Worm (Caenorhabditis elegans) whole organism, L1 larva: ENCODE data around the gene Y50E8A.1.

Experiments used
- C34B4.2 ChIP-seq: sonication (generic microtip); optimal IDR thresholded peaks from 2 replicates; lab custom pipeline; 2017; ENCODE audit warnings: mild to moderate bottlenecking, missing genetic modification characterization, missing compliant biosample characterization
- aha-1 ChIP-seq: fragments of 150-350 bp; optimal IDR thresholded peaks from 2 replicates; lab custom pipeline; 2014; ENCODE audit warnings: missing biosample characterization, missing genetic modification characterization
- alr-1 ChIP-seq: fragments of 200-800 bp; sonication (Bioruptor generic); optimal IDR thresholded peaks from 2 replicates; lab custom pipeline; 2018; ENCODE audit warnings: borderline replicate concordance, mild to moderate bottlenecking, missing genetic modification characterization, missing compliant biosample characterization
- aly-2 ChIP-seq: fragments of 150-350 bp; optimal IDR thresholded peaks from 2 replicates; lab custom pipeline; 2014; ENCODE audit warnings: missing biosample characterization, missing genetic modification characterization
- ama-1 ChIP-seq: fragments of 150-350 bp; optimal IDR thresholded peaks from 2 replicates; lab custom pipeline; 2014
- blmp-1 ChIP-seq: fragments of 150-350 bp; optimal IDR thresholded peaks from 2 replicates; lab custom pipeline; 2014; ENCODE audit warnings: missing biosample characterization, missing genetic modification characterization
- ceh-90 ChIP-seq: sonication (generic microtip); optimal IDR thresholded peaks from 2 replicates; lab custom pipeline; 2016; ENCODE audit warnings: missing genetic modification characterization, missing compliant biosample characterization
- ces-1 ChIP-seq: fragments of 150-350 bp; optimal IDR thresholded peaks from 2 replicates; lab custom pipeline; 2014; ENCODE audit warnings: missing biosample characterization, missing genetic modification reagents, missing genetic modification characterization
- dpl-1 ChIP-seq, 3 experiments: fragments of 150-350 bp in 2 of 3; sonication (generic microtip) in 1 of 3; optimal IDR thresholded peaks; 2 replicates each; lab custom pipeline; 2014 to 2017; ENCODE audit warnings: missing biosample characterization in 3 of 3, missing genetic modification characterization in 3 of 3, missing genetic modification reagents in 3 of 3
- efl-1 ChIP-seq, 4 experiments: fragments of 150-350 bp; optimal IDR thresholded peaks in 3 of 4; peaks in 1 of 4; 1 replicate in 1 of 4; 2 replicates in 3 of 4; lab custom pipeline; 2014; ENCODE audit warnings: missing biosample characterization in 2 of 4, missing genetic modification characterization in 2 of 4, missing genetic modification reagents in 2 of 4
- efl-3 ChIP-seq: fragments of 200-800 bp; sonication (Bioruptor generic); optimal IDR thresholded peaks from 2 replicates; lab custom pipeline; 2018; ENCODE audit warnings: mild to moderate bottlenecking, missing genetic modification characterization, missing compliant biosample characterization
- elt-2 ChIP-seq: sonication (generic microtip); optimal IDR thresholded peaks from 2 replicates; lab custom pipeline; 2016; ENCODE audit warnings: missing genetic modification characterization, mild to moderate bottlenecking, inconsistent platforms, missing compliant biosample characterization, missing genetic modification reagents
- elt-3 ChIP-seq, 6 experiments: fragments of 150-350 bp in 1 of 6; sonication (generic microtip); optimal IDR thresholded peaks; 2 replicates each; lab custom pipeline; 2017 to 2018; ENCODE audit warnings: missing biosample characterization in 6 of 6, missing genetic modification characterization in 6 of 6, inconsistent platforms in 1 of 6
- fkh-8 ChIP-seq: sonication (generic microtip); optimal IDR thresholded peaks from 2 replicates; lab custom pipeline; 2016; ENCODE audit warnings: mild to moderate bottlenecking, missing genetic modification characterization, missing compliant biosample characterization
- fos-1 ChIP-seq: fragments of 150-350 bp; optimal IDR thresholded peaks from 2 replicates; lab custom pipeline; 2014; ENCODE audit warnings: missing biosample characterization, missing genetic modification characterization
- irx-1 ChIP-seq: sonication (generic microtip); optimal IDR thresholded peaks from 2 replicates; lab custom pipeline; 2016; ENCODE audit warnings: missing genetic modification characterization, missing compliant biosample characterization
- isw-1 ChIP-seq: fragments of 200-800 bp; sonication (Bioruptor generic); IDR thresholded peaks from 2 replicates; pipeline ENCODE4 v1.3.6; 2022; ENCODE audit warnings: missing genetic modification characterization, missing compliant biosample characterization
- lin-14 ChIP-seq: fragments of 200-800 bp; sonication (Bioruptor generic); optimal IDR thresholded peaks from 2 replicates; lab custom pipeline; 2018; ENCODE audit warnings: mild to moderate bottlenecking, missing genetic modification characterization, moderate library complexity, missing compliant biosample characterization
- lin-39 ChIP-seq: fragments of 150-350 bp; optimal IDR thresholded peaks from 2 replicates; lab custom pipeline; 2014; ENCODE audit warnings: missing biosample characterization, missing genetic modification reagents, missing genetic modification characterization
- lsy-2 ChIP-seq, 2 experiments: fragments of 150-350 bp; optimal IDR thresholded peaks; 2 replicates each; lab custom pipeline; 2014; ENCODE audit warnings: missing biosample characterization in 2 of 2, missing genetic modification characterization in 2 of 2
- mab-9 ChIP-seq: fragments of 200-800 bp; sonication (Bioruptor generic); IDR thresholded peaks from 2 replicates; pipeline ENCODE4 v1.3.6; 2022; ENCODE audit warnings: missing genetic modification reagents, missing genetic modification characterization, missing compliant biosample characterization
- mdl-1 ChIP-seq, 2 experiments: fragments of 150-350 bp; optimal IDR thresholded peaks; 2 replicates each; lab custom pipeline; 2014 to 2017; ENCODE audit warnings: missing biosample characterization in 2 of 2, missing genetic modification characterization in 2 of 2, inconsistent platforms in 1 of 2
- nhr-12 ChIP-seq: sonication (generic microtip); optimal IDR thresholded peaks from 2 replicates; lab custom pipeline; 2017; ENCODE audit warnings: missing biosample characterization, missing genetic modification characterization
- nhr-19 ChIP-seq: fragments of 200-800 bp; sonication (Bioruptor generic); conservative IDR thresholded peaks from 2 replicates; pipeline ENCODE4 v1.3.6; 2022; ENCODE audit warnings: missing genetic modification characterization, missing compliant biosample characterization
- nhr-20 ChIP-seq: sonication (generic microtip); optimal IDR thresholded peaks from 2 replicates; lab custom pipeline; 2016; ENCODE audit warnings: mild to moderate bottlenecking, missing genetic modification characterization, missing compliant biosample characterization
- nhr-71 ChIP-seq: sonication (generic microtip); optimal IDR thresholded peaks from 2 replicates; lab custom pipeline; 2016; ENCODE audit warnings: mild to moderate bottlenecking, missing genetic modification characterization, moderate library complexity, missing compliant biosample characterization
- nhr-85 ChIP-seq: sonication (generic microtip); peaks from one replicate; lab custom pipeline; 2016; ENCODE audit warnings: missing genetic modification characterization, inconsistent platforms, missing compliant biosample characterization
- pax-3 ChIP-seq: fragments of 200-800 bp; sonication (Bioruptor generic); optimal IDR thresholded peaks from 2 replicates; lab custom pipeline; 2018; ENCODE audit warnings: mild to moderate bottlenecking, missing genetic modification characterization, moderate library complexity, missing compliant biosample characterization
- skn-1 ChIP-seq: fragments of 150-350 bp; optimal IDR thresholded peaks from 2 replicates; lab custom pipeline; 2014; ENCODE audit warnings: missing biosample characterization, missing genetic modification characterization
- snpc-4 ChIP-seq: fragments of 150-350 bp; optimal IDR thresholded peaks from 2 replicates; lab custom pipeline; 2014; ENCODE audit warnings: missing biosample characterization, missing genetic modification characterization
- sup-37 ChIP-seq: fragments of 200-800 bp; sonication (Bioruptor generic); optimal IDR thresholded peaks from 2 replicates; lab custom pipeline; 2018; ENCODE audit warnings: mild to moderate bottlenecking, missing genetic modification characterization, missing compliant biosample characterization
- swsn-7 ChIP-seq: sonication (generic microtip); optimal IDR thresholded peaks from 2 replicates; lab custom pipeline; 2016; ENCODE audit warnings: missing genetic modification characterization, missing compliant biosample characterization
- unc-130 ChIP-seq: fragments of 150-350 bp; optimal IDR thresholded peaks from 2 replicates; lab custom pipeline; 2017; ENCODE audit warnings: missing biosample characterization, missing genetic modification characterization, inconsistent platforms
- unc-62 ChIP-seq: fragments of 150-350 bp; optimal IDR thresholded peaks from 2 replicates; lab custom pipeline; 2014; ENCODE audit warnings: missing biosample characterization, missing genetic modification reagents, missing genetic modification characterization
- unc-98 ChIP-seq: fragments of 200-800 bp; sonication (Bioruptor generic); IDR thresholded peaks from 2 replicates; pipeline ENCODE4 v1.3.6; 2022; ENCODE audit warnings: missing genetic modification characterization, missing compliant biosample characterization
- vab-15 ChIP-seq: sonication (generic microtip); optimal IDR thresholded peaks from 2 replicates; lab custom pipeline; 2017; ENCODE audit warnings: missing genotype, mild to moderate bottlenecking, missing genetic modification characterization, missing compliant biosample characterization
- zag-1 ChIP-seq: fragments of 150-350 bp; optimal IDR thresholded peaks from 2 replicates; lab custom pipeline; 2014; ENCODE audit warnings: missing biosample characterization, missing genetic modification characterization
- ztf-11 ChIP-seq, 2 experiments: sonication (generic microtip); optimal IDR thresholded peaks; 2 replicates each; lab custom pipeline; 2016 to 2017; ENCODE audit warnings: missing genetic modification characterization in 2 of 2, missing biosample characterization in 1 of 2, missing compliant biosample characterization in 1 of 2
- ztf-4 ChIP-seq: fragments of 150-350 bp; optimal IDR thresholded peaks from 2 replicates; lab custom pipeline; 2014; ENCODE audit warnings: missing biosample characterization, missing genetic modification characterization

The Y50E8A.1 gene

DNA sequence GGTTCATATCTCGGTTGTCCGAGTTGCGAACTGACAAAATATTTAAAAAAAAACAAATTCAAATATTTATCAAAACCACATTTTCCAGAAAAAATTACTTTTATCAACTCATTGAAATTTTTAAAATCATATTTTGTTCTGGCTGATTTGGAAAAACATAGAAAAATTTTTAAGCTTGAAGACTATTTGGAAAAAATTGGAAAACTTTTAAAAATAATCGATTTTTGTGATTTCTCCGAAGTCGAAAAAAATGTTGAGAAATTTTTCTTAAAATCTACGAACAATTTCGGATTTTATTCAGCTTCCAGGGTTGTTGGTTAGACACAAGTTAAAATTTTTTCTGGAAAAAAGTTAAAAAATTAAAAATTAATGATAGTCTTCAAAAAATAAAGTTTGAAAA is 10.2 kb downstream of the Y50E8A.1 start, which contains the start of gene Y50E8A.5:
TSS of gene Y50E8A.5 (minus strand) at position 101 of the 400 bp plus-strand sequence.
- TF ChIP-seq zag-1 (no peak), nhr-20 (tag; lab: Kevin White, UChicago) (no peak), lsy-2 (tag; optimal IDR thresholded peaks at IDR 0.05; lab: Kevin White, UChicago) (no peak), efl-3 (GFP tag; lab: Kevin White, UChicago) (no peak), ama-1 (lab: Kevin White, UChicago) (no peak), pax-3 (tag; lab: Kevin White, UChicago) (no peak), unc-62 (GFP tag; lab: Kevin White, UChicago) (no peak), fos-1 (tag; lab: Kevin White, UChicago) (no peak), vab-15 (tag; lab: Kevin White, UChicago) (no peak), nhr-19 (no peak), aly-2 (tag; lab: Kevin White, UChicago) (no peak), C34B4.2 (tag; lab: Kevin White, UChicago) (no peak)

DNA sequence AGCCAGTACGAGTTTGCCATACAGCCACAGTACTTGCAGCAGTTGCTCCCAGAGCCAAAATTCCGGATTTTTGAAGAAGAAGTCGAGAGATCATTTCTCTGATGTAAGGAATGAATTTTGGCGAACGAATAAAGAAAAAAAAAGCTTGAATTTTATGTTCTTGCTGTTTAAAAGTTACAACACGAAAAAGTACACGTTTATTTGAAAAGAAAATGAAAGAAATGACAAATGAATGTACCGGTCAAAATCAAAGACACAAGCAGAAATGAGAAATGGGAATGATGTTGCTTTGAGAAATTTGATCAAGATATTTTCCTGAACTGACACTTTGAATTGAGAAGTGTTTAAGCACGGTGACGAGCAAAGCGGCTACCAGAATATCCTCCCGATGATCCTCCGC is 14.5 kb downstream of the Y50E8A.1 start, which contains the start of gene Y50E8A.6:
TSS of gene Y50E8A.6 (minus strand) at position 101 of the 400 bp plus-strand sequence.
- TF ChIP-seq mab-9 (GFP tag; lab: Robert Waterston, UW) (no peak), lin-39 (tag; lab: Kevin White, UChicago) (no peak), aly-2 (tag; lab: Kevin White, UChicago) (no peak), snpc-4 (tag; lab: Kevin White, UChicago) (no peak), lsy-2 (tag; optimal IDR thresholded peaks at IDR 0.05; lab: Kevin White, UChicago) (no peak), blmp-1 (tag; lab: Kevin White, UChicago) (no peak), unc-98 (GFP tag; lab: Robert Waterston, UW) (no peak), skn-1 (tag; lab: Kevin White, UChicago) (no peak), alr-1 (tag; lab: Kevin White, UChicago) (no peak), elt-2 (tag; lab: Kevin White, UChicago) (no peak), mdl-1 (tag; optimal IDR thresholded peaks at IDR 0.05; lab: Kevin White, UChicago) (no peak), ztf-4 (tag; lab: Kevin White, UChicago) (no peak), nhr-71 (tag; lab: Kevin White, UChicago) (no peak)
- TF ChIP-seq, all 84 proteins: peak for 0

DNA sequence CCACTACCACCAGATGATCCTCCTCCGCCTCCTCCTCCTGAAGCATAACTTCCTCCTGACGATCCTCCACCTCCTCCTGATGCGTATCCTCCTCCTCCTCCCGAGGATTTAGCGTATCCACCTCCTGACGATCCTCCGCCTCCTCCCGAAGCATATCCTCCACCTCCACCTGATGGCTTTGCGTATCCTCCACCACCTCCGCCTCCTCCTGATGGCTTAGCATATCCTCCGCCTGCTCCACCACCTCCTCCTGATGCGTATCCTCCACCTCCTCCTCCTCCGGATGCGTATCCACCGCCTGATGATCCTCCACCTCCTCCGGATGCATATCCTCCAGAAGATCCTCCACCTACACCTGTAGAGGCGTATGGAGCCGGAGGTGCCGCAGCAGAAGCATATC is 18.1 kb downstream of the Y50E8A.1 start:
- TF ChIP-seq pax-3 (tag; lab: Kevin White, UChicago) (no peak), swsn-7 (tag; lab: Kevin White, UChicago) (no peak), unc-130 (tag; lab: Kevin White, UChicago) (no peak), isw-1 (GFP tag; lab: Robert Waterston, UW) (no peak)

DNA sequence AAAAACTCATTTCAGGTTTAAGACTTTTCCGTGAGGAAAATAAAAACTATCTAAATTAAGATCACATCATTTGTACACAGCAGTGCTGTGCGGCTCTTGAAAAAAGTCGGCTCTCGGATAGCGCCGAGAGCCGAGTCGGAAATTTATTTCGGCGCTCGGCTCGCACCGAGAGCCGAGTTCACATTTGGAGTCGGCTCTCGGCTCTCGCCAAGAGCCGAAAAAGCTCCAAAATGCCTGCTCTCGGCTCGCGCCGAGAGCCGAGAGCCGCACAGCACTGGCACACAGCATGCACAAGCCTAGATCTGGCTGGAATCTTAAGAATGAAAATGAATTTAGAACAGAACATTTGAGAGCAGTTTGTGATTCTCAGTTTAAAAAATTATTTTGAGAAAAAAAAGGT is 20.3 kb downstream of the Y50E8A.1 start:
- no peak for TF ChIP-seq nhr-20 (tag; lab: Kevin White, UChicago)
- no peak for TF ChIP-seq efl-1 (optimal IDR thresholded peaks at IDR 0.05; lab: Kevin White, UChicago)
- no peak for TF ChIP-seq efl-1 (GFP tag; optimal IDR thresholded peaks at IDR 0.05 in 1 of 2; lab: Kevin White, UChicago)
- no peak for TF ChIP-seq ces-1 (GFP tag; lab: Kevin White, UChicago)
- TF ChIP-seq lin-14, result no peak
- no peak for TF ChIP-seq nhr-85 (tag; lab: Kevin White, UChicago)
- TF ChIP-seq irx-1 (tag; lab: Kevin White, UChicago), result no peak
- no peak for TF ChIP-seq elt-3 (tag; optimal IDR thresholded peaks at IDR 0.05; lab: Kevin White, UChicago)
- no peak for TF ChIP-seq aha-1 (tag; lab: Kevin White, UChicago)
- TF ChIP-seq sup-37 (GFP tag; lab: Kevin White, UChicago), result no peak

DNA sequence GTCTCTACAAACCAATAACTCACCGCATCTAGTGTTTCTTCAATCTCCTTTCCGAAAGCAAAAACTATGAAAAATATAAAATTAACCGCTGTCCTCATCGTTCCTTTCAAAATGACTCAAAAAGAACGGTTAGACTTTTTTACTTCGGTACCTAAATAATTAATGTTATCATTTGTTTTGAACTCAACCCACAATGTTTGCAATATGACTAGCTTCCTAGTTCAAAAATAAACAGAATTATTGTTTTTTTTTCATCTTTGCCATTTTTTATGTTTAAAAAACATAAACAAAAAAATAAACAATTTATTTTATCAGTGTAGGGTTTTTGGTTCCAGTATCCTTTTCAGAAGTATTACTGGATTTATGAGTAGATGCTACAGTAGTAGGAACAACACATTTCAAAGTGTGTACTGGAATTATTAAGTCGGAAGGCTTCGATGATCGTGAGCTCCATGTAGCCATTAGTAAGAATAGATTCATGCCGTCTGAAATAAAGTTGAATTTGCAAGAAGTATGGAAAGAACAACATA is 22.0 kb downstream of the Y50E8A.1 start, which contains the start of the genes lipl-8 and Y50E8A.22:
TSS of gene lipl-8 (minus strand) at position 101 of the 530 bp plus-strand sequence.
TSS of gene Y50E8A.22 (minus strand) at position 480 of the 530 bp plus-strand sequence.
- TF ChIP-seq nhr-12 (tag; lab: Kevin White, UChicago) (no peak), mdl-1 (tag; optimal IDR thresholded peaks at IDR 0.05; lab: Kevin White, UChicago) (no peak), aha-1 (tag; lab: Kevin White, UChicago) (no peak), dpl-1 (GFP tag; optimal IDR thresholded peaks at IDR 0.05; lab: Kevin White, UChicago) (no peak), ceh-90 (no peak), fkh-8 (no peak), aly-2 (tag; lab: Kevin White, UChicago) (no peak), ztf-11 (tag; optimal IDR thresholded peaks at IDR 0.05; lab: Kevin White, UChicago) (no peak)
